Fruit fly (Drosophila melanogaster): Measurements from ENCODE around the gene Vajk3.

dm6 chr2L:13957239-13957638 is 10.0 kb upstream of the Vajk3 start, which contains the start of gene NimA:
- TF ChIP-seq Sin3A (optimal IDR thresholded peaks at IDR 0.05), result no peak
- TF ChIP-seq psq (optimal IDR thresholded peaks at IDR 0.05), result no peak
- no peak for TF ChIP-seq h (optimal IDR thresholded peaks at IDR 0.05)
